Worm (Caenorhabditis elegans) whole organism, L3 larva: ENCODE measurements around the gene srd-17.

Source experiments
- aly-2 ChIP-seq: fragments of 150-350 bp; optimal IDR thresholded peaks from 2 replicates; lab custom pipeline; 2014; ENCODE audit warnings: missing biosample characterization, missing genetic modification characterization
- ceh-82 ChIP-seq: fragments of 150-350 bp; optimal IDR thresholded peaks from 2 replicates; lab custom pipeline; 2014; ENCODE audit warnings: missing biosample characterization, missing genetic modification characterization
- jun-1 ChIP-seq: fragments of 150-350 bp; optimal IDR thresholded peaks from 2 replicates; lab custom pipeline; 2014; ENCODE audit warnings: missing biosample characterization, missing genetic modification reagents, missing genetic modification characterization
- mml-1 ChIP-seq: fragments of 150-350 bp; sonication (generic microtip); optimal IDR thresholded peaks from 3 replicates; lab custom pipeline; 2014; ENCODE audit warnings: missing biosample characterization, missing genetic modification characterization
- nhr-23 ChIP-seq: fragments of 150-350 bp; optimal IDR thresholded peaks from 2 replicates; lab custom pipeline; 2014; ENCODE audit warnings: missing biosample characterization, missing genetic modification reagents, missing genetic modification characterization
- nhr-28 ChIP-seq: fragments of 150-350 bp; optimal IDR thresholded peaks from 2 replicates; lab custom pipeline; 2014; ENCODE audit warnings: missing biosample characterization, missing genetic modification characterization
- nhr-76 ChIP-seq: fragments of 150-350 bp; sonication (generic microtip); optimal IDR thresholded peaks from 5 replicates; lab custom pipeline; 2014; ENCODE audit warnings: missing biosample characterization, missing genetic modification characterization
- pqm-1 ChIP-seq: fragments of 150-350 bp; optimal IDR thresholded peaks from 2 replicates; lab custom pipeline; 2017; ENCODE audit warnings: missing biosample characterization, missing genetic modification characterization, inconsistent platforms
- tbx-2 ChIP-seq: sonication (generic microtip); optimal IDR thresholded peaks from 2 replicates; lab custom pipeline; 2016; ENCODE audit warnings: mild to moderate bottlenecking, missing genetic modification characterization, missing compliant biosample characterization
- unc-39 ChIP-seq: sonication (generic microtip); optimal IDR thresholded peaks from 4 replicates; lab custom pipeline; 2017; ENCODE audit warnings: missing biosample characterization, missing genetic modification characterization
- zag-1 ChIP-seq: fragments of 150-350 bp; optimal IDR thresholded peaks from 2 replicates; lab custom pipeline; 2014; ENCODE audit warnings: missing biosample characterization, missing genetic modification characterization
- ztf-11 ChIP-seq: fragments of 150-350 bp; optimal IDR thresholded peaks from 2 replicates; lab custom pipeline; 2014; ENCODE audit warnings: missing biosample characterization, missing genetic modification characterization

ce11 chrV:13409089-13409488 lies 23.4 kb downstream of the srd-17 start:
- TF ChIP-seq unc-39 (tag; lab: Kevin White, UChicago) = no peak
- TF ChIP-seq pqm-1 (tag; lab: Kevin White, UChicago) = no peak
- no peak for TF ChIP-seq ceh-82 (tag; lab: Kevin White, UChicago)
- TF ChIP-seq jun-1 (tag; lab: Kevin White, UChicago) = no peak
- no peak for TF ChIP-seq ztf-11 (tag; lab: Kevin White, UChicago)
- no peak for TF ChIP-seq nhr-28 (tag; lab: Kevin White, UChicago)
- TF ChIP-seq mml-1 (tag; lab: Kevin White, UChicago) = no peak
- no peak for TF ChIP-seq zag-1 (tag; lab: Kevin White, UChicago)
- TF ChIP-seq aly-2 = no peak
- no peak for TF ChIP-seq tbx-2 (tag; lab: Kevin White, UChicago)
- peak; percentile 8 for TF ChIP-seq nhr-23 (tag; lab: Kevin White, UChicago)
- no peak for TF ChIP-seq nhr-76 (tag; lab: Kevin White, UChicago)
